Fruit fly (Drosophila melanogaster) whole organism, embryonic: ENCODE measurements around the gene CG6688.

Source experiments
- CG1233 ChIP-seq: fragments of 200-800 bp; sonication (Bioruptor generic); optimal IDR thresholded peaks from 4 replicates; lab custom pipeline; 2018; ENCODE audit warnings: missing biosample characterization, mild to moderate bottlenecking, missing genetic modification characterization
- CG12942 ChIP-seq: fragments of 200-800 bp; sonication (Bioruptor generic); optimal IDR thresholded peaks from 3 replicates; lab custom pipeline; 2016; ENCODE audit warnings: missing biosample characterization, missing genetic modification characterization
- CG14014 ChIP-seq: fragments of 200-800 bp; sonication (Bioruptor generic); IDR thresholded peaks from 2 replicates; pipeline ENCODE4 v1.3.6; 2022; ENCODE audit warnings: missing biosample characterization, missing genetic modification characterization
- CG14965 ChIP-seq: fragments of 200-800 bp; sonication (Bioruptor generic); optimal IDR thresholded peaks from 2 replicates; lab custom pipeline; 2016; ENCODE audit warnings: missing biosample characterization, missing genetic modification characterization, borderline replicate concordance
- CG16779 ChIP-seq: fragments of 200-800 bp; sonication (Bioruptor generic); IDR thresholded peaks from 2 replicates; pipeline ENCODE4 v1.3.6; 2022; ENCODE audit warnings: missing biosample characterization, missing genetic modification characterization
- CG16815 ChIP-seq: fragments of 200-800 bp; sonication (Bioruptor generic); optimal IDR thresholded peaks from 3 replicates; lab custom pipeline; 2017; ENCODE audit warnings: missing biosample characterization, mild to moderate bottlenecking, missing genetic modification characterization
- CG17361 ChIP-seq: fragments of 200-800 bp; sonication (Bioruptor generic); IDR thresholded peaks from 3 replicates; pipeline ENCODE4 v1.3.6; 2022; ENCODE audit warnings: missing biosample characterization, missing genetic modification characterization
- CG17829 ChIP-seq: fragments of 200-800 bp; optimal IDR thresholded peaks from 2 replicates; lab custom pipeline; 2019; ENCODE audit warnings: missing biosample characterization, mild to moderate bottlenecking, missing genetic modification characterization, moderate library complexity
- CG2116 ChIP-seq: fragments of 200-800 bp; sonication (Bioruptor generic); optimal IDR thresholded peaks from 3 replicates; lab custom pipeline; 2018; ENCODE audit warnings: missing biosample characterization, mild to moderate bottlenecking, missing genetic modification characterization
- CG2889 ChIP-seq: fragments of 200-800 bp; sonication (Bioruptor generic); IDR thresholded peaks from 3 replicates; pipeline ENCODE4 v1.3.6; 2022; ENCODE audit warnings: missing biosample characterization, missing genetic modification characterization
- CG3163 ChIP-seq: fragments of 200-800 bp; sonication (Bioruptor generic); optimal IDR thresholded peaks from 3 replicates; lab custom pipeline; 2016; ENCODE audit warnings: missing biosample characterization, missing genetic modification characterization
- CG32767 ChIP-seq: fragments of 200-800 bp; sonication (Bioruptor generic); IDR thresholded peaks from 2 replicates; pipeline ENCODE4 v1.3.6; 2022; ENCODE audit warnings: missing biosample characterization, missing genetic modification characterization
- CG42726 ChIP-seq: fragments of 200-800 bp; sonication (Bioruptor generic); IDR thresholded peaks from 2 replicates; pipeline ENCODE4 v1.3.6; 2022; ENCODE audit warnings: missing biosample characterization, missing genetic modification characterization; ENCODE audit not compliant: partially characterized antibody
- CG6272 ChIP-seq: fragments of 200-800 bp; sonication (Bioruptor generic); IDR thresholded peaks from 2 replicates; pipeline ENCODE4 v1.3.6; 2022; ENCODE audit warnings: missing biosample characterization, missing genetic modification characterization
- CG6689 ChIP-seq: fragments of 200-800 bp; sonication (Bioruptor generic); IDR thresholded peaks from 2 replicates; pipeline ENCODE4 v1.3.6; 2022; ENCODE audit warnings: missing biosample characterization, missing genetic modification characterization
- CTCF ChIP-seq: fragments of 200-800 bp; sonication (Bioruptor generic); optimal IDR thresholded peaks from 2 replicates; lab custom pipeline; 2017; ENCODE audit warnings: missing biosample characterization, mild to moderate bottlenecking, missing genetic modification characterization, moderate library complexity
- Chrac-16 ChIP-seq: fragments of 200-800 bp; sonication (Bioruptor generic); optimal IDR thresholded peaks from 3 replicates; lab custom pipeline; 2016; ENCODE audit warnings: missing biosample characterization, missing genetic modification characterization
- Dek ChIP-seq: fragments of 200-800 bp; sonication (Bioruptor generic); optimal IDR thresholded peaks from 3 replicates; lab custom pipeline; 2019; ENCODE audit warnings: missing biosample characterization, mild to moderate bottlenecking, missing genetic modification characterization, moderate library complexity
- Dip2 ChIP-seq: fragments of 200-800 bp; sonication (Bioruptor generic); IDR thresholded peaks from 2 replicates; pipeline ENCODE4 v1.3.6; 2022; ENCODE audit warnings: missing biosample characterization, missing genetic modification characterization
- Doc2 ChIP-seq: fragments of 200-800 bp; sonication (Bioruptor generic); IDR thresholded peaks from 2 replicates; pipeline ENCODE4 v1.3.6; 2022; ENCODE audit warnings: missing biosample characterization, missing genetic modification characterization
- Doc3 ChIP-seq: fragments of 200-800 bp; sonication (Bioruptor generic); IDR thresholded peaks from 3 replicates; pipeline ENCODE4 v1.3.6; 2022; ENCODE audit warnings: missing biosample characterization, missing genetic modification characterization; ENCODE audit not compliant: partially characterized antibody
- Dref ChIP-seq: fragments of 200-800 bp; sonication (Bioruptor generic); IDR thresholded peaks from 2 replicates; pipeline ENCODE4 v1.3.6; 2022; ENCODE audit warnings: missing biosample characterization, missing genetic modification characterization
- E2f1 ChIP-seq: fragments of 200-800 bp; sonication (Bioruptor generic); IDR thresholded peaks from 2 replicates; pipeline ENCODE4 v1.3.6; 2022; ENCODE audit warnings: missing biosample characterization, missing genetic modification characterization
- Hmr ChIP-seq: fragments of 200-800 bp; sonication (Bioruptor generic); optimal IDR thresholded peaks from 3 replicates; lab custom pipeline; 2017; ENCODE audit warnings: mild to moderate bottlenecking, missing biosample characterization, missing genetic modification reagents, missing genetic modification characterization
- Hr3 ChIP-seq: fragments of 200-800 bp; sonication (Bioruptor generic); optimal IDR thresholded peaks from 3 replicates; lab custom pipeline; 2016; ENCODE audit warnings: missing biosample characterization, missing genetic modification characterization
- Hr39 ChIP-seq: fragments of >200 bp; optimal IDR thresholded peaks from 2 replicates; lab custom pipeline; 2017
- Rx ChIP-seq: fragments of 200-800 bp; sonication (Bioruptor generic); IDR thresholded peaks from 2 replicates; pipeline ENCODE4 v1.3.6; 2022; ENCODE audit warnings: missing biosample characterization, missing genetic modification characterization
- Xbp1 ChIP-seq: fragments of 200-800 bp; sonication (Bioruptor generic); optimal IDR thresholded peaks from 3 replicates; lab custom pipeline; 2016; ENCODE audit warnings: missing biosample characterization, mild to moderate bottlenecking, missing genetic modification characterization
- bcd ChIP-seq: fragments of 200-800 bp; sonication (Bioruptor generic); optimal IDR thresholded peaks from 2 replicates; lab custom pipeline; 2017; ENCODE audit warnings: missing biosample characterization, mild to moderate bottlenecking, missing genetic modification characterization
- bowl ChIP-seq: fragments of 200-800 bp; sonication (Bioruptor generic); IDR thresholded peaks from 2 replicates; pipeline ENCODE4 v1.3.6; 2022; ENCODE audit warnings: missing biosample characterization, missing genetic modification characterization
- eyg ChIP-seq: fragments of 200-800 bp; sonication (Bioruptor generic); optimal IDR thresholded peaks from 3 replicates; lab custom pipeline; 2016; ENCODE audit warnings: missing biosample characterization, missing genetic modification characterization
- ftz-f1 ChIP-seq: fragments of 200-800 bp; sonication (Bioruptor generic); optimal IDR thresholded peaks from 2 replicates; lab custom pipeline; 2016; ENCODE audit warnings: missing biosample characterization, missing genetic modification characterization
- gt ChIP-seq: fragments of 200-800 bp; sonication (Bioruptor generic); IDR thresholded peaks from 2 replicates; pipeline ENCODE4 v1.3.6; 2022; ENCODE audit warnings: missing biosample characterization, missing genetic modification characterization
- lov ChIP-seq, 2 experiments: fragments of 200-800 bp in 1 of 2; fragments of >200 bp in 1 of 2; sonication (Bioruptor generic) in 1 of 2; IDR thresholded peaks in 1 of 2; optimal IDR thresholded peaks in 1 of 2; 2 replicates in 1 of 2; 3 replicates in 1 of 2; pipeline versions ENCODE4 v1.3.6 to Lab custom; 2017 to 2022; ENCODE audit warnings: missing biosample characterization in 1 of 2, missing genetic modification characterization in 1 of 2
- luna ChIP-seq: fragments of 200-800 bp; sonication (Bioruptor generic); optimal IDR thresholded peaks from 2 replicates; lab custom pipeline; 2016; ENCODE audit warnings: missing biosample characterization, missing genetic modification characterization
- mld ChIP-seq: fragments of 200-800 bp; sonication (Bioruptor generic); IDR thresholded peaks from 3 replicates; pipeline ENCODE4 v1.3.6; 2022; ENCODE audit warnings: missing biosample characterization, missing genetic modification characterization; ENCODE audit not compliant: partially characterized antibody
- org-1 ChIP-seq: fragments of 200-800 bp; sonication (Bioruptor generic); optimal IDR thresholded peaks from 2 replicates; lab custom pipeline; 2017; ENCODE audit warnings: missing biosample characterization, missing genetic modification characterization
- p53 ChIP-seq: fragments of 200-800 bp; sonication (Bioruptor generic); optimal IDR thresholded peaks from 2 replicates; lab custom pipeline; 2016; ENCODE audit warnings: missing biosample characterization, missing genetic modification characterization
- pb ChIP-seq: fragments of 200-800 bp; sonication (Bioruptor generic); optimal IDR thresholded peaks from 3 replicates; lab custom pipeline; 2016; ENCODE audit warnings: missing biosample characterization, missing genetic modification characterization
- psq ChIP-seq: fragments of 200-800 bp; sonication (Bioruptor generic); optimal IDR thresholded peaks from 2 replicates; lab custom pipeline; 2017; ENCODE audit warnings: missing biosample characterization, missing genetic modification characterization
- repo ChIP-seq: fragments of 200-800 bp; sonication (Bioruptor generic); optimal IDR thresholded peaks from 2 replicates; lab custom pipeline; 2016; ENCODE audit warnings: missing biosample characterization, missing genetic modification characterization
- slou ChIP-seq: fragments of 200-800 bp; sonication (Bioruptor generic); optimal IDR thresholded peaks from 3 replicates; lab custom pipeline; 2016; ENCODE audit warnings: missing biosample characterization, missing genetic modification characterization
- tgo ChIP-seq: fragments of 200-800 bp; sonication (Bioruptor generic); IDR thresholded peaks from 3 replicates; pipeline ENCODE4 v1.3.6; 2022; ENCODE audit warnings: missing biosample characterization, missing genetic modification characterization
- trem ChIP-seq: fragments of 200-800 bp; optimal IDR thresholded peaks from 3 replicates; lab custom pipeline; 2019; ENCODE audit warnings: missing biosample characterization, mild to moderate bottlenecking, missing genetic modification characterization, moderate library complexity
- tup ChIP-seq: fragments of 200-800 bp; sonication (Bioruptor generic); optimal IDR thresholded peaks from 2 replicates; lab custom pipeline; 2016; ENCODE audit warnings: missing biosample characterization, mild to moderate bottlenecking, missing genetic modification characterization, moderate library complexity
- unpg ChIP-seq: fragments of 200-800 bp; sonication (Bioruptor generic); optimal IDR thresholded peaks from 3 replicates; lab custom pipeline; 2018; ENCODE audit warnings: missing biosample characterization, mild to moderate bottlenecking, missing genetic modification characterization, moderate library complexity
- usp ChIP-seq: fragments of >200 bp; optimal IDR thresholded peaks from 2 replicates; lab custom pipeline; 2017; ENCODE audit warnings: missing biosample characterization, missing genetic modification characterization
- zen2 ChIP-seq: fragments of 200-800 bp; sonication (Bioruptor generic); IDR thresholded peaks from 3 replicates; pipeline ENCODE4 v1.3.6; 2022; ENCODE audit warnings: missing biosample characterization, missing genetic modification characterization; ENCODE audit not compliant: partially characterized antibody

Gene CG6688

dm6 chr3R:23048690-23049118 is 36.5 kb downstream of the CG6688 start (continued):
- TF ChIP-seq Chrac-16 = peak; percentile 49
- TF ChIP-seq CG1233 (GFP tag; lab: Kevin White, UChicago) = peak; percentile 62
- TF ChIP-seq CTCF (GFP tag; lab: Kevin White, UChicago) = no peak
- TF ChIP-seq CG12942 (GFP tag; lab: Kevin White, UChicago) = peak; percentile 56
- TF ChIP-seq Hr39 (lab: Kevin White, UChicago) = no peak
- no peak for TF ChIP-seq Dref (GFP tag; lab: Robert Waterston, UW)
- peak; percentile 63 for TF ChIP-seq Dek (tag; lab: Kevin White, UChicago)
- TF ChIP-seq CG42726 = no peak
- TF ChIP-seq, all 482 proteins: peak for 287

dm6 chr3R:23051639-23052125 is 39.5 kb downstream of the CG6688 start, which contains the start of gene Gr94a:
Gene Gr94a (plus strand): TSS chr3R:23051689.
- TF ChIP-seq Xbp1 (GFP tag; lab: Kevin White, UChicago) (no peak), CG6272 (GFP tag; lab: Robert Waterston, UW) (no peak), CG16779 (GFP tag; lab: Robert Waterston, UW) (no peak), eyg (GFP tag; lab: Kevin White, UChicago) (no peak), CG1233 (GFP tag; lab: Kevin White, UChicago) (no peak), Rx (no peak)

dm6 chr3R:23053135-23053730 is 41.0 kb downstream of the CG6688 start:
- TF ChIP-seq mld (GFP tag; lab: Robert Waterston, UW) = 0 out of 3 replicates have a peak, but pooled peaks have one; percentile 24
- no peak for TF ChIP-seq CG17829 (tag; lab: Kevin White, UChicago)
- no peak for TF ChIP-seq CG3163 (GFP tag; lab: Kevin White, UChicago)
- no peak for TF ChIP-seq lov (optimal IDR thresholded peaks at IDR 0.05; lab: Kevin White, UChicago)
- no peak for TF ChIP-seq lov (GFP tag; IDR thresholded peaks at IDR 0.05; lab: Robert Waterston, UW)
- no peak for TF ChIP-seq Doc2 (GFP tag; lab: Robert Waterston, UW)
- TF ChIP-seq gt (GFP tag; lab: Robert Waterston, UW) = no peak
- no peak for TF ChIP-seq Hr3
- TF ChIP-seq bcd = no peak
- TF ChIP-seq Dip2 (GFP tag; lab: Robert Waterston, UW) = no peak
- peak; percentile 16; the same call in 2 of the 3 replicates for TF ChIP-seq Doc3
- TF ChIP-seq tgo = no peak
- TF ChIP-seq Hr39 (lab: Kevin White, UChicago) = no peak
- TF ChIP-seq CG2116 = no peak
- no peak for TF ChIP-seq CG32767
- TF ChIP-seq tup (GFP tag; lab: Kevin White, UChicago) = no peak
- no peak for TF ChIP-seq CG2889 (GFP tag; lab: Robert Waterston, UW)
- TF ChIP-seq luna (GFP tag; lab: Kevin White, UChicago) = no peak
- no peak for TF ChIP-seq pb (GFP tag; lab: Kevin White, UChicago)
- no peak for TF ChIP-seq usp (GFP tag; lab: Kevin White, UChicago)
- TF ChIP-seq CG17361 = no peak
- TF ChIP-seq trem = peak; percentile 61
- TF ChIP-seq CG16815 (GFP tag; lab: Kevin White, UChicago) = no peak
- TF ChIP-seq zen2 (GFP tag; lab: Robert Waterston, UW) = no peak
- peak; percentile 99 for TF ChIP-seq p53
- TF ChIP-seq Hmr = no peak
- TF ChIP-seq E2f1 = no peak
- TF ChIP-seq unpg (GFP tag; lab: Kevin White, UChicago) = no peak
- TF ChIP-seq org-1 = no peak
- TF ChIP-seq slou = no peak
- TF ChIP-seq bowl (GFP tag; lab: Robert Waterston, UW) = no peak
- TF ChIP-seq CG14965 (GFP tag; lab: Kevin White, UChicago) = no peak
- no peak for TF ChIP-seq ftz-f1 (GFP tag; lab: Kevin White, UChicago)
- TF ChIP-seq repo (GFP tag; lab: Kevin White, UChicago) = no peak
- no peak for TF ChIP-seq psq (GFP tag; lab: Kevin White, UChicago)
- TF ChIP-seq CG6689 (GFP tag; lab: Robert Waterston, UW) = no peak
- TF ChIP-seq CG14014 (GFP tag; lab: Robert Waterston, UW) = no peak
